Worm (Caenorhabditis elegans) whole organism, young adult: ENCODE measurements around the gene C35D10.5.

Source experiments
- B0019.2 ChIP-seq: fragments of 200-800 bp; sonication (Bioruptor generic); conservative IDR thresholded peaks from 2 replicates; pipeline ENCODE4 v1.3.6; 2022; ENCODE audit warnings: missing genetic modification reagents, missing genetic modification characterization, missing compliant biosample characterization
- F37B4.10 ChIP-seq: fragments of 200-800 bp; sonication (Bioruptor generic); IDR thresholded peaks from 2 replicates; pipeline ENCODE4 v1.3.6; 2022; ENCODE audit warnings: missing genetic modification characterization, missing compliant biosample characterization
- F49E8.2 ChIP-seq: sonication (generic microtip); optimal IDR thresholded peaks from 3 replicates; lab custom pipeline; 2017; ENCODE audit warnings: missing genetic modification characterization, mild to moderate bottlenecking, missing compliant biosample characterization, antibody characterized with exemption, moderate library complexity; ENCODE audit not compliant: insufficient read depth
- F52B5.7 ChIP-seq: sonication (generic microtip); optimal IDR thresholded peaks from 2 replicates; lab custom pipeline; 2016; ENCODE audit warnings: mild to moderate bottlenecking, missing genetic modification characterization, missing compliant biosample characterization
- F55B11.4 ChIP-seq: sonication (generic microtip); optimal IDR thresholded peaks from 2 replicates; lab custom pipeline; 2016; ENCODE audit warnings: missing compliant biosample characterization, missing genetic modification characterization, borderline replicate concordance; ENCODE audit not compliant: insufficient read depth
- F57C9.4 ChIP-seq: sonication (generic microtip); optimal IDR thresholded peaks from 2 replicates; lab custom pipeline; 2017; ENCODE audit warnings: mild to moderate bottlenecking, missing genetic modification characterization, missing compliant biosample characterization
- K11D2.4 ChIP-seq: fragments of 200-800 bp; sonication (Bioruptor generic); IDR thresholded peaks from 2 replicates; pipeline ENCODE4 v1.3.6; 2022; ENCODE audit warnings: missing genetic modification reagents, missing genetic modification characterization, missing compliant biosample characterization
- K12H6.12 ChIP-seq: fragments of 200-800 bp; sonication (Bioruptor generic); optimal IDR thresholded peaks from 2 replicates; lab custom pipeline; 2018; ENCODE audit warnings: mild to moderate bottlenecking, missing genetic modification characterization, missing compliant biosample characterization
- T26A5.8 ChIP-seq: sonication (generic microtip); optimal IDR thresholded peaks from 2 replicates; lab custom pipeline; 2016; ENCODE audit warnings: missing genetic modification characterization, missing compliant biosample characterization
- Y53F4B.3 ChIP-seq: fragments of 200-800 bp; sonication (Bioruptor generic); IDR thresholded peaks from 2 replicates; pipeline ENCODE4 v1.3.6; 2022; ENCODE audit warnings: missing genetic modification reagents, missing genetic modification characterization, missing compliant biosample characterization
- Y53G8AR.9 ChIP-seq: fragments of 200-800 bp; sonication (Bioruptor generic); conservative IDR thresholded peaks from 2 replicates; pipeline ENCODE4 v1.3.6; 2022; ENCODE audit warnings: missing genetic modification reagents, missing genetic modification characterization, missing compliant biosample characterization
- Y56A3A.18 ChIP-seq: fragments of 200-800 bp; sonication (Bioruptor generic); IDR thresholded peaks from 2 replicates; pipeline ENCODE4 v1.3.6; 2022; ENCODE audit warnings: missing genetic modification reagents, missing genetic modification characterization, missing compliant biosample characterization
- Y67H2A.10 ChIP-seq: fragments of 200-800 bp; sonication (Bioruptor generic); conservative IDR thresholded peaks from 2 replicates; pipeline ENCODE4 v1.3.6; 2022; ENCODE audit warnings: missing genetic modification reagents, missing genetic modification characterization, missing compliant biosample characterization
- Y95B8A.8 ChIP-seq: fragments of 200-800 bp; sonication (Bioruptor generic); IDR thresholded peaks from 2 replicates; pipeline ENCODE4 v1.3.6; 2022; ENCODE audit warnings: missing genetic modification reagents, missing genetic modification characterization, missing compliant biosample characterization
- ZK185.1 ChIP-seq: sonication (generic microtip); optimal IDR thresholded peaks from 2 replicates; lab custom pipeline; 2016; ENCODE audit warnings: mild to moderate bottlenecking, missing genetic modification characterization, missing compliant biosample characterization; ENCODE audit not compliant: poor library complexity, severe bottlenecking
- atf-7 ChIP-seq: sonication (generic microtip); optimal IDR thresholded peaks from 2 replicates; lab custom pipeline; 2017; ENCODE audit warnings: mild to moderate bottlenecking, missing genetic modification characterization, missing compliant biosample characterization
- ceh-27 ChIP-seq: fragments of 200-800 bp; sonication (Bioruptor generic); optimal IDR thresholded peaks from 2 replicates; lab custom pipeline; 2018; ENCODE audit warnings: mild to moderate bottlenecking, missing genetic modification characterization, moderate library complexity, missing compliant biosample characterization
- ceh-91 ChIP-seq: fragments of 200-800 bp; sonication (Bioruptor generic); IDR thresholded peaks from 2 replicates; pipeline ENCODE4 v1.3.6; 2022; ENCODE audit warnings: missing genetic modification reagents, missing genetic modification characterization, missing compliant biosample characterization
- chd-7 ChIP-seq: sonication (generic microtip); optimal IDR thresholded peaks from 2 replicates; lab custom pipeline; 2016; ENCODE audit warnings: mild to moderate bottlenecking, missing genetic modification characterization, moderate library complexity, missing compliant biosample characterization
- dox-1 ChIP-seq: fragments of 200-800 bp; sonication (Bioruptor generic); IDR thresholded peaks from 2 replicates; pipeline ENCODE4 v1.3.6; 2022; ENCODE audit warnings: missing genetic modification reagents, missing genetic modification characterization, missing compliant biosample characterization
- egl-18 ChIP-seq: fragments of 200-800 bp; sonication (Bioruptor generic); IDR thresholded peaks from 2 replicates; pipeline ENCODE4 v1.3.6; 2022; ENCODE audit warnings: missing genetic modification reagents, missing genetic modification characterization, missing compliant biosample characterization
- gei-17 ChIP-seq: fragments of 200-800 bp; sonication (Bioruptor generic); optimal IDR thresholded peaks from 2 replicates; lab custom pipeline; 2018; ENCODE audit warnings: mild to moderate bottlenecking, missing genetic modification characterization, missing compliant biosample characterization
- hlh-26 ChIP-seq: fragments of 200-800 bp; sonication (Bioruptor generic); conservative IDR thresholded peaks from 2 replicates; pipeline ENCODE4 v1.3.6; 2022; ENCODE audit warnings: missing genetic modification reagents, missing genetic modification characterization, missing compliant biosample characterization
- hmg-20 ChIP-seq: fragments of 200-800 bp; sonication (Bioruptor generic); IDR thresholded peaks from 2 replicates; pipeline ENCODE4 v1.3.6; 2022; ENCODE audit warnings: missing genetic modification reagents, missing genetic modification characterization, missing compliant biosample characterization
- let-526 ChIP-seq: fragments of 200-800 bp; sonication (Bioruptor generic); IDR thresholded peaks from 2 replicates; pipeline ENCODE4 v1.3.6; 2022; ENCODE audit warnings: missing genetic modification reagents, missing genetic modification characterization, missing compliant biosample characterization
- lin-26 ChIP-seq: fragments of 200-800 bp; sonication (Bioruptor generic); IDR thresholded peaks from 2 replicates; pipeline ENCODE4 v1.3.6; 2022; ENCODE audit warnings: missing genetic modification reagents, missing genetic modification characterization, missing compliant biosample characterization
- lir-1 ChIP-seq: fragments of 200-800 bp; sonication (Bioruptor generic); conservative IDR thresholded peaks from 2 replicates; pipeline ENCODE4 v1.3.6; 2022; ENCODE audit warnings: missing genetic modification reagents, missing genetic modification characterization, missing compliant biosample characterization
- lsl-1 ChIP-seq: fragments of 200-800 bp; sonication (Bioruptor generic); optimal IDR thresholded peaks from 2 replicates; lab custom pipeline; 2018; ENCODE audit warnings: mild to moderate bottlenecking, missing genetic modification characterization, moderate library complexity, missing compliant biosample characterization
- lsy-27 ChIP-seq: sonication (generic microtip); optimal IDR thresholded peaks from 2 replicates; lab custom pipeline; 2017; ENCODE audit warnings: missing genetic modification characterization, mild to moderate bottlenecking, missing compliant biosample characterization, antibody characterized with exemption, missing genotype, borderline replicate concordance; ENCODE audit not compliant: insufficient read depth
- madf-10 ChIP-seq: sonication (generic microtip); optimal IDR thresholded peaks from 2 replicates; lab custom pipeline; 2016; ENCODE audit warnings: mild to moderate bottlenecking, missing genetic modification characterization, missing compliant biosample characterization
- madf-8 ChIP-seq: fragments of 200-800 bp; sonication (Bioruptor generic); conservative IDR thresholded peaks from 2 replicates; pipeline ENCODE4 v1.3.6; 2022; ENCODE audit warnings: missing genetic modification reagents, missing genetic modification characterization, missing compliant biosample characterization
- mcd-1 ChIP-seq: fragments of 200-800 bp; sonication (Bioruptor generic); IDR thresholded peaks from 2 replicates; pipeline ENCODE4 v1.3.6; 2022; ENCODE audit warnings: missing genetic modification reagents, missing genetic modification characterization, missing compliant biosample characterization
- mes-4 ChIP-seq: sonication (generic microtip); optimal IDR thresholded peaks from 2 replicates; lab custom pipeline; 2016; ENCODE audit warnings: missing genotype, missing genetic modification characterization, missing compliant biosample characterization
- mxl-1 ChIP-seq: sonication (generic microtip); optimal IDR thresholded peaks from 2 replicates; lab custom pipeline; 2016; ENCODE audit warnings: missing genetic modification characterization, missing compliant biosample characterization
- pbrm-1 ChIP-seq: fragments of 200-800 bp; sonication (Bioruptor generic); IDR thresholded peaks from 2 replicates; pipeline ENCODE4 v1.3.6; 2022; ENCODE audit warnings: missing genetic modification reagents, missing genetic modification characterization, missing compliant biosample characterization
- rcor-1 ChIP-seq: fragments of 200-800 bp; sonication (Bioruptor generic); IDR thresholded peaks from 2 replicates; pipeline ENCODE4 v1.3.6; 2022; ENCODE audit warnings: missing genetic modification reagents, missing genetic modification characterization, missing compliant biosample characterization
- repo-1 ChIP-seq: sonication (generic microtip); optimal IDR thresholded peaks from 2 replicates; lab custom pipeline; 2017; ENCODE audit warnings: mild to moderate bottlenecking, missing genetic modification characterization, missing compliant biosample characterization
- rpc-1 ChIP-seq, 2 experiments: fragments of 150-350 bp in 1 of 2; sonication (generic microtip) in 1 of 2; optimal IDR thresholded peaks; 2 replicates each; lab custom pipeline; 2014 to 2018; ENCODE audit warnings: missing biosample characterization in 1 of 2, missing genetic modification characterization in 1 of 2, missing genetic modification reagents in 1 of 2, missing genotype in 1 of 2
- snpc-1.1 ChIP-seq: sonication (generic microtip); optimal IDR thresholded peaks from 2 replicates; lab custom pipeline; 2017; ENCODE audit warnings: missing genetic modification characterization, mild to moderate bottlenecking, missing compliant biosample characterization, antibody characterized with exemption, moderate library complexity, missing genotype, missing genetic modification reagents; ENCODE audit not compliant: insufficient read depth
- snpc-3.4 ChIP-seq: sonication (generic microtip); optimal IDR thresholded peaks from 2 replicates; lab custom pipeline; 2017; ENCODE audit warnings: missing genetic modification characterization, mild to moderate bottlenecking, missing compliant biosample characterization, antibody characterized with exemption, moderate library complexity, missing genotype, missing genetic modification reagents
- tlf-1 ChIP-seq: fragments of 200-800 bp; sonication (Bioruptor generic); optimal IDR thresholded peaks from 2 replicates; lab custom pipeline; 2018; ENCODE audit warnings: mild to moderate bottlenecking, missing genetic modification characterization, missing compliant biosample characterization
- unc-62 ChIP-seq: fragments of 150-350 bp; optimal IDR thresholded peaks from 2 replicates; lab custom pipeline; 2014; ENCODE audit warnings: missing biosample characterization, missing genetic modification reagents, missing genetic modification characterization
- zfh-2 ChIP-seq: fragments of 200-800 bp; sonication (Bioruptor generic); conservative IDR thresholded peaks from 2 replicates; pipeline ENCODE4 v1.3.6; 2022; ENCODE audit warnings: missing genetic modification reagents, missing genetic modification characterization, missing compliant biosample characterization
- zim-3 ChIP-seq: sonication (generic microtip); optimal IDR thresholded peaks from 2 replicates; lab custom pipeline; 2017; ENCODE audit warnings: mild to moderate bottlenecking, missing genetic modification characterization, moderate library complexity, missing compliant biosample characterization
- ztf-18 ChIP-seq: sonication (generic microtip); optimal IDR thresholded peaks from 2 replicates; lab custom pipeline; 2016; ENCODE audit warnings: missing genotype, mild to moderate bottlenecking, missing genetic modification characterization, missing compliant biosample characterization
- ztf-28 ChIP-seq: fragments of 200-800 bp; sonication (Bioruptor generic); IDR thresholded peaks from 2 replicates; pipeline ENCODE4 v1.3.6; 2022; ENCODE audit warnings: missing genetic modification reagents, missing genetic modification characterization, missing compliant biosample characterization
- ztf-3 ChIP-seq: fragments of 200-800 bp; sonication (Bioruptor generic); optimal IDR thresholded peaks from 2 replicates; lab custom pipeline; 2018; ENCODE audit warnings: mild to moderate bottlenecking, missing genetic modification characterization, missing compliant biosample characterization
- ztf-6 ChIP-seq: fragments of 200-800 bp; sonication (Bioruptor generic); IDR thresholded peaks from 2 replicates; pipeline ENCODE4 v1.3.6; 2022; ENCODE audit warnings: missing genetic modification reagents, missing genetic modification characterization, missing compliant biosample characterization

C35D10.5 gene

DNA sequence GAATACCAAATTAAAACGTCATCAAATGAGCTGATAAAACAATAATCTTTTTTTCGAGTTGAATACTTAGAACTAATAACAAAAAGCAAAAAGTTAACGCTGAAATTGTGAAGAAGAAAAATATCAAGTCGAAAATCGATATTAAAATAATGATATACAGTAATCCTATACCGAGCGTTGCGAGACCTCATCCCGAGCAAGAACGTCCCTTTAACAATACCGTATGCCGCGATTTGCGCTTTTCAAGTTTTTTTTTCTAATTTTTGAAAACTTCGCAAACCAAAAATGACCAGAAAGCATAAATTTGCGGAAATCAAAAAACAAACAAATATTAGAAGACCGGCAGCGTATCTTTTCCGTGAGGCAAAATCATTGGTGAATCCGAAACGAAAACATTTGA lies 28.8 kb downstream of the C35D10.5 start, which contains the start of gene F26F4.5 (continued):
- TF ChIP-seq Y56A3A.18 (GFP tag; lab: Robert Waterston, UW) (no peak), zim-3 (tag; lab: Kevin White, UChicago) (no peak), lin-26 (GFP tag; lab: Robert Waterston, UW) (no peak), atf-7 (tag; lab: Kevin White, UChicago) (no peak), T26A5.8 (tag; lab: Kevin White, UChicago) (no peak), lsl-1 (peak; percentile 95), F37B4.10 (GFP tag; lab: Robert Waterston, UW) (no peak), gei-17 (no peak), chd-7 (tag; lab: Kevin White, UChicago) (no peak), ceh-91 (GFP tag; lab: Robert Waterston, UW) (peak; percentile 66; the same call in 1 of the 2 replicates), zfh-2 (GFP tag; lab: Robert Waterston, UW) (no peak), rcor-1 (GFP tag; lab: Robert Waterston, UW) (no peak), ztf-28 (GFP tag; lab: Robert Waterston, UW) (no peak), Y53G8AR.9 (GFP tag; lab: Robert Waterston, UW) (no peak), unc-62 (GFP tag; lab: Kevin White, UChicago) (no peak), B0019.2 (GFP tag; lab: Robert Waterston, UW) (no peak), snpc-3.4 (tag; lab: Kevin White, UChicago) (no peak), ztf-6 (no peak), K11D2.4 (GFP tag; lab: Robert Waterston, UW) (no peak), mes-4 (no peak), Y95B8A.8 (GFP tag; lab: Robert Waterston, UW) (no peak), hlh-26 (GFP tag; lab: Robert Waterston, UW) (no peak), mcd-1 (peak; percentile 26; the same call in 1 of the 2 replicates), egl-18 (GFP tag; lab: Robert Waterston, UW) (no peak), rpc-1 (optimal IDR thresholded peaks at IDR 0.05; lab: Kevin White, UChicago) (no peak), rpc-1 (tag; optimal IDR thresholded peaks at IDR 0.05; lab: Kevin White, UChicago) (no peak), lir-1 (GFP tag; lab: Robert Waterston, UW) (no peak), Y67H2A.10 (GFP tag; lab: Robert Waterston, UW) (no peak), F57C9.4 (no peak), F55B11.4 (tag; lab: Kevin White, UChicago) (no peak), Y53F4B.3 (GFP tag; lab: Robert Waterston, UW) (no peak), ztf-3 (no peak), F49E8.2 (tag; lab: Kevin White, UChicago) (no peak), tlf-1 (GFP tag; lab: Kevin White, UChicago) (no peak), ztf-18 (tag; lab: Kevin White, UChicago) (peak; percentile 21), pbrm-1 (no peak), dox-1 (0 out of 2 replicates have a peak, but pooled peaks have one; percentile 8), hmg-20 (GFP tag; lab: Robert Waterston, UW) (no peak), lsy-27 (no peak), snpc-1.1 (tag; lab: Kevin White, UChicago) (no peak), repo-1 (tag; lab: Kevin White, UChicago) (no peak), mxl-1 (tag; lab: Kevin White, UChicago) (no peak), F52B5.7 (tag; lab: Kevin White, UChicago) (no peak), madf-8 (GFP tag; lab: Robert Waterston, UW) (peak; percentile 72), madf-10 (tag; lab: Kevin White, UChicago) (no peak), ZK185.1 (no peak), K12H6.12 (tag; lab: Kevin White, UChicago) (no peak), ceh-27 (GFP tag; lab: Kevin White, UChicago) (no peak), let-526 (no peak)
